Worm (Caenorhabditis elegans) whole organism, L2 larva: Measurements from ENCODE around the gene srh-136.

Experiments used
- ceh-16 ChIP-seq: fragments of 150-350 bp; optimal IDR thresholded peaks from 2 replicates; lab custom pipeline; 2014; ENCODE audit warnings: missing biosample characterization, missing genetic modification characterization
- fos-1 ChIP-seq: fragments of 150-350 bp; optimal IDR thresholded peaks from 2 replicates; lab custom pipeline; 2014; ENCODE audit warnings: missing biosample characterization, missing genetic modification characterization
- mbf-1 ChIP-seq: sonication (generic microtip); optimal IDR thresholded peaks from 2 replicates; lab custom pipeline; 2017; ENCODE audit warnings: missing biosample characterization, missing genetic modification characterization
- skn-1 ChIP-seq: sonication (generic microtip); optimal IDR thresholded peaks from 2 replicates; lab custom pipeline; 2017; ENCODE audit warnings: missing biosample characterization, missing genetic modification characterization
- sma-3 ChIP-seq: sonication (generic microtip); optimal IDR thresholded peaks from 2 replicates; lab custom pipeline; 2016; ENCODE audit warnings: missing genetic modification reagents, missing genetic modification characterization, missing compliant biosample characterization
- unc-62 ChIP-seq: fragments of 150-350 bp; optimal IDR thresholded peaks from 2 replicates; lab custom pipeline; 2014; ENCODE audit warnings: missing biosample characterization, missing genetic modification reagents, missing genetic modification characterization

ce11 chrV:16508667-16509066, 11.3 kb upstream of the srh-136 start, which contains the start of gene srr-3:
- TF ChIP-seq fos-1 (tag; lab: Kevin White, UChicago) (peak; percentile 25), mbf-1 (tag; lab: Kevin White, UChicago) (no peak), unc-62 (GFP tag; lab: Kevin White, UChicago) (no peak), skn-1 (tag; lab: Kevin White, UChicago) (no peak), sma-3 (GFP tag; lab: Kevin White, UChicago) (no peak), ceh-16 (tag; lab: Kevin White, UChicago) (no peak)
